Fruit fly (Drosophila melanogaster) whole organism, prepupa: ENCODE data around the gene sbr.

Experiments used
- Blimp-1 ChIP-seq: fragments of 200-800 bp; sonication (Bioruptor generic); optimal IDR thresholded peaks from 3 replicates; lab custom pipeline; 2017; ENCODE audit warnings: missing biosample characterization, missing genetic modification characterization, mild to moderate bottlenecking, moderate library complexity, missing genetic modification reagents
- CG11294 ChIP-seq: fragments of 200-800 bp; sonication (Bioruptor generic); IDR thresholded peaks from 2 replicates; pipeline ENCODE4 v1.3.6; 2022; ENCODE audit warnings: missing biosample characterization, missing genetic modification characterization
- CG11762 ChIP-seq: fragments of 200-800 bp; sonication (Bioruptor generic); optimal IDR thresholded peaks from 3 replicates; lab custom pipeline; 2016; ENCODE audit warnings: missing biosample characterization, missing genetic modification characterization; ENCODE audit not compliant: insufficient read depth
- CG11902 ChIP-seq: fragments of 200-800 bp; sonication (Bioruptor generic); optimal IDR thresholded peaks from 3 replicates; lab custom pipeline; 2016; ENCODE audit warnings: missing biosample characterization, missing genetic modification characterization
- CG1621 ChIP-seq: fragments of 200-800 bp; sonication (Bioruptor generic); optimal IDR thresholded peaks from 3 replicates; lab custom pipeline; 2018; ENCODE audit warnings: missing biosample characterization, mild to moderate bottlenecking, missing genetic modification characterization
- CG16779 ChIP-seq: fragments of 200-800 bp; sonication (Bioruptor generic); optimal IDR thresholded peaks from 3 replicates; lab custom pipeline; 2017; ENCODE audit warnings: missing biosample characterization, mild to moderate bottlenecking, missing genetic modification characterization
- CG3032 ChIP-seq: fragments of 200-800 bp; optimal IDR thresholded peaks from 2 replicates; lab custom pipeline; 2019; ENCODE audit warnings: missing biosample characterization, mild to moderate bottlenecking, missing genetic modification characterization, moderate library complexity
- CG31627 ChIP-seq: fragments of 200-800 bp; sonication (Bioruptor generic); optimal IDR thresholded peaks from 3 replicates; lab custom pipeline; 2016; ENCODE audit warnings: missing biosample characterization, missing genetic modification characterization
- CG32006 ChIP-seq: fragments of 200-800 bp; sonication (Bioruptor generic); optimal IDR thresholded peaks from 3 replicates; lab custom pipeline; 2017; ENCODE audit warnings: missing biosample characterization, mild to moderate bottlenecking, missing genetic modification characterization
- CG3919 ChIP-seq: fragments of 200-800 bp; sonication (Bioruptor generic); optimal IDR thresholded peaks from 3 replicates; lab custom pipeline; 2016; ENCODE audit warnings: missing biosample characterization, missing genetic modification characterization
- CG4318 ChIP-seq: fragments of 200-800 bp; sonication (Bioruptor generic); optimal IDR thresholded peaks from 3 replicates; lab custom pipeline; 2017; ENCODE audit warnings: missing biosample characterization, mild to moderate bottlenecking, missing genetic modification characterization
- CG6163 ChIP-seq: fragments of 200-800 bp; sonication (Bioruptor generic); IDR thresholded peaks from 3 replicates; pipeline ENCODE4 v1.3.6; 2022; ENCODE audit warnings: missing biosample characterization, missing genetic modification characterization
- CG6276 ChIP-seq: fragments of 200-800 bp; sonication (Bioruptor generic); optimal IDR thresholded peaks from 2 replicates; lab custom pipeline; 2017; ENCODE audit warnings: missing biosample characterization, mild to moderate bottlenecking, missing genetic modification characterization
- CG6808 ChIP-seq: fragments of 200-800 bp; sonication (Bioruptor generic); optimal IDR thresholded peaks from 3 replicates; lab custom pipeline; 2017; ENCODE audit warnings: missing biosample characterization, missing genetic modification characterization, mild to moderate bottlenecking, moderate library complexity, missing genetic modification reagents
- CG6854 ChIP-seq: fragments of 200-800 bp; sonication (Bioruptor generic); optimal IDR thresholded peaks from 2 replicates; lab custom pipeline; 2017; ENCODE audit warnings: missing biosample characterization, mild to moderate bottlenecking, missing genetic modification characterization
- CG7368 ChIP-seq: fragments of 200-800 bp; sonication (Bioruptor generic); optimal IDR thresholded peaks from 3 replicates; lab custom pipeline; 2016; ENCODE audit warnings: missing biosample characterization, missing genetic modification characterization
- CG8119 ChIP-seq: fragments of 200-800 bp; sonication (Bioruptor generic); IDR thresholded peaks from 3 replicates; pipeline ENCODE4 v1.3.6; 2022; ENCODE audit warnings: missing biosample characterization, missing genetic modification characterization
- CG8319 ChIP-seq: fragments of 200-800 bp; sonication (Bioruptor generic); optimal IDR thresholded peaks from 3 replicates; lab custom pipeline; 2016; ENCODE audit warnings: missing biosample characterization, missing genetic modification characterization
- CG8632 ChIP-seq: fragments of 200-800 bp; sonication (Bioruptor generic); optimal IDR thresholded peaks from 3 replicates; lab custom pipeline; 2016; ENCODE audit warnings: missing biosample characterization, missing genetic modification characterization
- CG9139 ChIP-seq: fragments of 200-800 bp; sonication (Bioruptor generic); optimal IDR thresholded peaks from 3 replicates; lab custom pipeline; 2017; ENCODE audit warnings: missing biosample characterization, mild to moderate bottlenecking, missing genetic modification characterization
- Eip75B ChIP-seq: fragments of 200-800 bp; sonication (Bioruptor generic); optimal IDR thresholded peaks from 3 replicates; lab custom pipeline; 2016; ENCODE audit warnings: missing biosample characterization, missing genetic modification characterization
- Eip78C ChIP-seq: fragments of 200-800 bp; sonication (Bioruptor generic); peaks from one replicate; lab custom pipeline; 2016; ENCODE audit warnings: missing biosample characterization, missing genetic modification characterization
- Ets21C ChIP-seq: fragments of 200-800 bp; sonication (Bioruptor generic); optimal IDR thresholded peaks from 3 replicates; lab custom pipeline; 2016; ENCODE audit warnings: missing biosample characterization, missing genetic modification characterization
- Ets96B ChIP-seq: fragments of 200-800 bp; optimal IDR thresholded peaks from 2 replicates; lab custom pipeline; 2019; ENCODE audit warnings: missing biosample characterization, mild to moderate bottlenecking, missing genetic modification characterization, moderate library complexity
- Hr39 ChIP-seq: fragments of 200-800 bp; sonication (Bioruptor generic); optimal IDR thresholded peaks from 2 replicates; lab custom pipeline; 2016; ENCODE audit warnings: missing biosample characterization, missing genetic modification characterization
- Hr4 ChIP-seq: fragments of 200-800 bp; sonication (Bioruptor generic); optimal IDR thresholded peaks from 3 replicates; lab custom pipeline; 2016; ENCODE audit warnings: missing biosample characterization, missing genetic modification characterization
- Lpt ChIP-seq: fragments of 200-800 bp; sonication (Bioruptor generic); optimal IDR thresholded peaks from 3 replicates; lab custom pipeline; 2016; ENCODE audit warnings: missing biosample characterization, missing genetic modification characterization
- Met ChIP-seq: fragments of 200-800 bp; sonication (Bioruptor generic); optimal IDR thresholded peaks from 3 replicates; lab custom pipeline; 2016; ENCODE audit warnings: missing biosample characterization, missing genetic modification characterization
- Smox ChIP-seq: fragments of 200-800 bp; sonication (Bioruptor generic); optimal IDR thresholded peaks from 3 replicates; lab custom pipeline; 2016; ENCODE audit warnings: missing biosample characterization, missing genetic modification characterization
- Sox15 ChIP-seq: fragments of 200-800 bp; sonication (Bioruptor generic); optimal IDR thresholded peaks from 3 replicates; lab custom pipeline; 2016; ENCODE audit warnings: missing biosample characterization, missing genetic modification characterization
- achi ChIP-seq: fragments of 200-800 bp; sonication (Bioruptor generic); optimal IDR thresholded peaks from 3 replicates; lab custom pipeline; 2016; ENCODE audit warnings: missing biosample characterization, missing genetic modification characterization
- acj6 ChIP-seq: fragments of 200-800 bp; sonication (Bioruptor generic); optimal IDR thresholded peaks from 3 replicates; lab custom pipeline; 2016; ENCODE audit warnings: missing biosample characterization, missing genetic modification characterization
- cyc ChIP-seq: fragments of 200-800 bp; sonication (Bioruptor generic); optimal IDR thresholded peaks from 3 replicates; lab custom pipeline; 2016; ENCODE audit warnings: missing biosample characterization, missing genetic modification characterization
- dsx ChIP-seq: fragments of 200-800 bp; optimal IDR thresholded peaks from 3 replicates; lab custom pipeline; 2019; ENCODE audit warnings: missing biosample characterization, mild to moderate bottlenecking, missing genetic modification characterization, moderate library complexity; ENCODE audit not compliant: poor library complexity, severe bottlenecking
- eg ChIP-seq: fragments of 200-800 bp; sonication (Bioruptor generic); IDR thresholded peaks from 3 replicates; pipeline ENCODE4 v1.3.6; 2022; ENCODE audit warnings: missing biosample characterization, missing genetic modification characterization
- fd85E ChIP-seq: fragments of 200-800 bp; sonication (Bioruptor generic); optimal IDR thresholded peaks from 3 replicates; lab custom pipeline; 2016; ENCODE audit warnings: missing biosample characterization, missing genetic modification characterization
- fkh ChIP-seq: fragments of 200-800 bp; sonication (Bioruptor generic); optimal IDR thresholded peaks from 3 replicates; lab custom pipeline; 2017; ENCODE audit warnings: missing biosample characterization, mild to moderate bottlenecking, missing genetic modification characterization, moderate library complexity
- lz ChIP-seq: fragments of 200-800 bp; sonication (Bioruptor generic); optimal IDR thresholded peaks from 3 replicates; lab custom pipeline; 2016; ENCODE audit warnings: missing biosample characterization, missing genetic modification characterization
- net ChIP-seq: fragments of 200-800 bp; sonication (Bioruptor generic); optimal IDR thresholded peaks from 3 replicates; lab custom pipeline; 2016; ENCODE audit warnings: missing biosample characterization, missing genetic modification characterization
- pdm3 ChIP-seq: fragments of 200-800 bp; sonication (Bioruptor generic); optimal IDR thresholded peaks from 3 replicates; lab custom pipeline; 2016; ENCODE audit warnings: missing biosample characterization, missing genetic modification characterization
- salr ChIP-seq, 2 experiments: fragments of 200-800 bp; sonication (Bioruptor generic); optimal IDR thresholded peaks; 3 replicates each; lab custom pipeline; 2016 to 2018; ENCODE audit warnings: missing biosample characterization in 2 of 2, missing genetic modification characterization in 2 of 2, mild to moderate bottlenecking in 1 of 2
- ss ChIP-seq, 2 experiments: fragments of 200-800 bp; sonication (Bioruptor generic); optimal IDR thresholded peaks; 2 replicates in 1 of 2; 3 replicates in 1 of 2; lab custom pipeline; 2017 to 2018; ENCODE audit warnings: mild to moderate bottlenecking in 2 of 2, missing biosample characterization in 2 of 2, missing genetic modification characterization in 2 of 2, moderate library complexity in 1 of 2
- svp ChIP-seq: fragments of 200-800 bp; sonication (Bioruptor generic); peaks from one replicate; lab custom pipeline; 2016; ENCODE audit warnings: missing biosample characterization, missing genetic modification characterization
- topi ChIP-seq: fragments of 200-800 bp; sonication (Bioruptor generic); optimal IDR thresholded peaks from 3 replicates; lab custom pipeline; 2016; ENCODE audit warnings: missing biosample characterization, missing genetic modification characterization
- vri ChIP-seq: fragments of 200-800 bp; sonication (Bioruptor generic); optimal IDR thresholded peaks from 3 replicates; lab custom pipeline; 2016; ENCODE audit warnings: missing biosample characterization, mild to moderate bottlenecking, missing genetic modification characterization

Gene sbr

dm6 chrX:10808684-10809083 lies 38.2 kb downstream of the sbr start:
- TF ChIP-seq CG11902 (GFP tag; lab: Kevin White, UChicago) (no peak), dsx (GFP tag; lab: Kevin White, UChicago) (no peak)

dm6 chrX:10806718-10807412 lies 40.0 kb downstream of the sbr start:
- peak; percentile 17 for TF ChIP-seq CG31627
- no peak for TF ChIP-seq CG3032 (tag; lab: Kevin White, UChicago)
- TF ChIP-seq Sox15 (GFP tag; lab: Kevin White, UChicago) = no peak
- TF ChIP-seq topi = no peak
- no peak for TF ChIP-seq Hr39 (GFP tag; lab: Kevin White, UChicago)
- TF ChIP-seq cyc = no peak
- peak; percentile 28 for TF ChIP-seq CG3919
- peak in 1 of 2 experiments; percentile 6 for TF ChIP-seq salr (GFP tag; optimal IDR thresholded peaks at IDR 0.05; lab: Kevin White, UChicago)
- TF ChIP-seq dsx (GFP tag; lab: Kevin White, UChicago) = peak; percentile 25
- peak; percentile 64; the same call in 2 of the 3 replicates for TF ChIP-seq eg (GFP tag; lab: Robert Waterston, UW)
- TF ChIP-seq CG6276 = peak; percentile 27
- TF ChIP-seq CG8119 (GFP tag; lab: Robert Waterston, UW) = no peak
- TF ChIP-seq Smox (GFP tag; lab: Kevin White, UChicago) = peak; percentile 7
- peak; percentile 23 for TF ChIP-seq CG9139 (GFP tag; lab: Kevin White, UChicago)
- TF ChIP-seq svp = peak; percentile 69
- TF ChIP-seq fkh (GFP tag; lab: Kevin White, UChicago) = peak; percentile 34
- TF ChIP-seq CG16779 = peak; percentile 22
- TF ChIP-seq Eip78C (GFP tag; lab: Kevin White, UChicago) = peak; percentile 29
- no peak for TF ChIP-seq Ets96B (tag; lab: Kevin White, UChicago)
- no peak for TF ChIP-seq CG11294 (GFP tag; lab: Robert Waterston, UW)
- no peak for TF ChIP-seq Hr4 (GFP tag; lab: Kevin White, UChicago)
- peak; percentile 20 for TF ChIP-seq achi (GFP tag; lab: Kevin White, UChicago)
- TF ChIP-seq Lpt (GFP tag; lab: Kevin White, UChicago) = no peak
- no peak for TF ChIP-seq net
- TF ChIP-seq CG6854 = no peak
- no peak for TF ChIP-seq Met (GFP tag; lab: Kevin White, UChicago)
- peak in 1 of 2 experiments; percentile 37 for TF ChIP-seq ss (GFP tag; optimal IDR thresholded peaks at IDR 0.05; lab: Kevin White, UChicago)
- TF ChIP-seq CG7368 (GFP tag; lab: Kevin White, UChicago) = no peak
- no peak for TF ChIP-seq vri (GFP tag; lab: Kevin White, UChicago)
- no peak for TF ChIP-seq CG32006 (GFP tag; lab: Kevin White, UChicago)
- peak; percentile 9 for TF ChIP-seq CG1621 (tag; lab: Kevin White, UChicago)
- peak; percentile 59; the same call in 1 of the 3 replicates for TF ChIP-seq CG6163 (GFP tag; lab: Robert Waterston, UW)

dm6 chrX:10805651-10806191 lies 41.2 kb downstream of the sbr start:
- TF ChIP-seq CG8319 (GFP tag; lab: Kevin White, UChicago) (peak; percentile 39), Eip75B (GFP tag; lab: Kevin White, UChicago) (peak; percentile 39), CG11294 (GFP tag; lab: Robert Waterston, UW) (peak; percentile 37; the same call in 1 of the 2 replicates), CG6808 (peak; percentile 90), CG8119 (GFP tag; lab: Robert Waterston, UW) (peak; percentile 72), pdm3 (peak; percentile 54), Blimp-1 (GFP tag; lab: Kevin White, UChicago) (peak; percentile 95), Ets21C (no peak), achi (GFP tag; lab: Kevin White, UChicago) (peak; percentile 38), CG16779 (peak; percentile 83), lz (GFP tag; lab: Kevin White, UChicago) (peak; percentile 27), fd85E (no peak), CG8632 (GFP tag; lab: Kevin White, UChicago) (peak; percentile 62), salr (GFP tag; optimal IDR thresholded peaks at IDR 0.05; lab: Kevin White, UChicago) (peak; percentile 11 to 19), CG3919 (peak; percentile 40), Hr4 (GFP tag; lab: Kevin White, UChicago) (peak; percentile 17), CG6276 (peak; percentile 76), CG31627 (no peak), acj6 (GFP tag; lab: Kevin White, UChicago) (peak; percentile 2), CG11762 (GFP tag; lab: Kevin White, UChicago) (peak; percentile 62), CG11902 (GFP tag; lab: Kevin White, UChicago) (no peak), topi (peak; percentile 46), CG4318 (GFP tag; lab: Kevin White, UChicago) (no peak), CG1621 (tag; lab: Kevin White, UChicago) (peak; percentile 85), Smox (GFP tag; lab: Kevin White, UChicago) (peak; percentile 47)
